Fruit fly (Drosophila melanogaster): Measurements from ENCODE around the gene CG34124.

The CG34124 gene

DNA sequence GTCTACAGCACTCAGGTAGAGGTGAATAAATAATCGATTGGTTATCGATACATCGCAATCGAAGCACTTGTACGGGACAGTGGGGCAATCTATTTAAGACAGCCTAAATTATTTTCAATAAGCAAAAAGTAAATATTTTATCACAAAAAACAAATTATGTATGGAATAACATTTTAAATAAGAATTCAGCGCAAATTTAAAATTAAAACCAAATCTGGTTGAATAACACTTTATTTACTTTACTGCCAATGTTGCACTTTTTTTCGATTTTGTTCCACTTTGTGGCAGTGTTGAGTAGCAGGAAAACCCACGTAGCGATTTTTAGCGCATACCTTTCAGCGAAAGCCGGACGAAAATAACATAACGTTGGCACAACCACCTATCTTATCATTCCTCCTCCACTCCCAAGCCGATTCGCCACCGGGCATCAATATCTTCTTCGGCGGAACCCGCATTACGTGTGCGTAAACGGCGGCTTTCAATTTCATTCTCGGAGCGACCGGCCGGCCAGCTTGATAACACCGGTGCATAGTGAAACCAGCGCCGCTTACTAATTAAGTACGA lies 18.9 kb downstream of the CG34124 start, which contains the start of the genes Gmd and CG3792 (continued):
- TF ChIP-seq CG9437 (GFP tag; optimal IDR thresholded peaks at IDR 0.05) (peak; percentile 91), Xrp1 (GFP tag; IDR thresholded peaks at IDR 0.05) (peak; percentile 98), Atf3 (GFP tag; optimal IDR thresholded peaks at IDR 0.05) (peak; percentile 89), MESR4 (GFP tag; optimal IDR thresholded peaks at IDR 0.05) (peak; percentile 12), dan (GFP tag; IDR thresholded peaks at IDR 0.05) (peak; percentile 85), Abd-B (GFP tag; optimal IDR thresholded peaks at IDR 0.05) (peak; percentile 86), Deaf1 (tag; optimal IDR thresholded peaks at IDR 0.05) (no peak), Dip2 (GFP tag; IDR thresholded peaks at IDR 0.05) (peak; percentile 59; the same call in 1 of the 2 replicates), Dbx (GFP tag; IDR thresholded peaks at IDR 0.05) (peak; percentile 97), CG17186 (GFP tag; optimal IDR thresholded peaks at IDR 0.05) (peak; percentile 63), Drgx (GFP tag; IDR thresholded peaks at IDR 0.05) (peak; percentile 95), al (GFP tag; IDR thresholded peaks at IDR 0.05) (peak; percentile 96), crp (GFP tag; optimal IDR thresholded peaks at IDR 0.05) (peak in 1 of 2 experiments; percentile 69), CG34422 (GFP tag; IDR thresholded peaks at IDR 0.05) (peak; percentile 98), CG18619 (GFP tag; optimal IDR thresholded peaks at IDR 0.05) (peak; percentile 93), CG32532 (GFP tag; IDR thresholded peaks at IDR 0.05) (peak; percentile 97), lab (GFP tag; optimal IDR thresholded peaks at IDR 0.05) (peak; percentile 97), odd (GFP tag; optimal IDR thresholded peaks at IDR 0.05) (peak; percentile 91), Stat92E (GFP tag; optimal IDR thresholded peaks at IDR 0.05) (peak in 1 of 3 experiments; percentile 82), CG6791 (GFP tag; IDR thresholded peaks at IDR 0.05; ENCODE audit: partially characterized antibody) (peak; percentile 76), CG10959 (GFP tag; IDR thresholded peaks at IDR 0.05) (peak; percentile 95), CG3065 (GFP tag; optimal IDR thresholded peaks at IDR 0.05) (peak; percentile 79), tap (tag; optimal IDR thresholded peaks at IDR 0.05) (peak; percentile 88), gro (GFP tag; optimal IDR thresholded peaks at IDR 0.05) (peak; percentile 87), Doc3 (GFP tag; IDR thresholded peaks at IDR 0.05; ENCODE audit: partially characterized antibody) (peak; percentile 88), Awh (GFP tag; IDR thresholded peaks at IDR 0.05) (peak; percentile 96), CG9797 (GFP tag; optimal IDR thresholded peaks at IDR 0.05) (peak; percentile 45), cas (GFP tag; IDR thresholded peaks at IDR 0.05) (peak; percentile 92), Dip3 (GFP tag; optimal IDR thresholded peaks at IDR 0.05) (peak; percentile 92), insv (GFP tag; optimal IDR thresholded peaks at IDR 0.05) (peak in 1 of 2 experiments; percentile 77), CG17328 (GFP tag; IDR thresholded peaks at IDR 0.05) (peak; percentile 97), CG1647 (GFP tag; optimal IDR thresholded peaks at IDR 0.05) (peak; percentile 90), jing (GFP tag; optimal IDR thresholded peaks at IDR 0.05) (no peak), slou (GFP tag; optimal IDR thresholded peaks at IDR 0.05) (peak; percentile 92), CG7372 (GFP tag; IDR thresholded peaks at IDR 0.05) (peak; percentile 96), Xbp1 (GFP tag; optimal IDR thresholded peaks at IDR 0.05) (peak; percentile 97), CG2889 (GFP tag; IDR thresholded peaks at IDR 0.05) (peak; percentile 92), CG9817 (tag; optimal IDR thresholded peaks at IDR 0.05) (peak; percentile 92), CG32767 (GFP tag; IDR thresholded peaks at IDR 0.05) (peak; percentile 95), yki (optimal IDR thresholded peaks at IDR 0.05) (no peak), gcm2 (GFP tag; optimal IDR thresholded peaks at IDR 0.05) (peak; percentile 90), Pdp1 (GFP tag; optimal IDR thresholded peaks at IDR 0.05) (peak; percentile 93 to 94), CG3726 (GFP tag; IDR thresholded peaks at IDR 0.05) (peak; percentile 94), Antp (GFP tag; optimal IDR thresholded peaks at IDR 0.05) (peak; percentile 95), kah (GFP tag; optimal IDR thresholded peaks at IDR 0.05) (peak; percentile 87), her (GFP tag; optimal IDR thresholded peaks at IDR 0.05) (peak; percentile 90), sim (GFP tag; IDR thresholded peaks at IDR 0.05) (peak; percentile 94), kay (GFP tag; optimal IDR thresholded peaks at IDR 0.05) (peak; percentile 96), da (GFP tag; optimal IDR thresholded peaks at IDR 0.05) (peak; percentile 69), CG4617 (GFP tag; optimal IDR thresholded peaks at IDR 0.05; ENCODE audit: borderline replicate concordance) (peak; percentile 92)

Data from whole organism, embryonic.